Worm (Caenorhabditis elegans) whole organism, L2 larva: ENCODE data around the gene W04E12.7.

Experiments
- C34F6.9 ChIP-seq: fragments of 150-350 bp; optimal IDR thresholded peaks from 2 replicates; lab custom pipeline; 2014; ENCODE audit warnings: missing biosample characterization, missing genetic modification characterization
- F13H6.1 ChIP-seq: sonication (generic microtip); optimal IDR thresholded peaks from 2 replicates; lab custom pipeline; 2016; ENCODE audit warnings: missing genetic modification characterization, missing compliant biosample characterization
- R02D3.7 ChIP-seq: fragments of 150-350 bp; optimal IDR thresholded peaks from 2 replicates; lab custom pipeline; 2014; ENCODE audit warnings: missing biosample characterization, missing genetic modification characterization
- Y55F3AM.14 ChIP-seq: fragments of 200-800 bp; sonication (Bioruptor generic); optimal IDR thresholded peaks from 2 replicates; lab custom pipeline; 2018; ENCODE audit warnings: mild to moderate bottlenecking, missing genetic modification characterization, missing compliant biosample characterization
- ZK546.5 ChIP-seq: sonication (generic microtip); optimal IDR thresholded peaks from 2 replicates; lab custom pipeline; 2017; ENCODE audit warnings: missing biosample characterization, missing genetic modification characterization
- alr-1 ChIP-seq: fragments of 150-350 bp; optimal IDR thresholded peaks from 2 replicates; lab custom pipeline; 2014; ENCODE audit warnings: missing biosample characterization, missing genetic modification characterization
- aly-2 ChIP-seq: fragments of 150-350 bp; optimal IDR thresholded peaks from 2 replicates; lab custom pipeline; 2014; ENCODE audit warnings: missing biosample characterization, missing genetic modification characterization
- blmp-1 ChIP-seq: sonication (generic microtip); optimal IDR thresholded peaks from 2 replicates; lab custom pipeline; 2017; ENCODE audit warnings: missing genetic modification characterization, mild to moderate bottlenecking, missing compliant biosample characterization, antibody characterized with exemption, moderate library complexity; ENCODE audit not compliant: insufficient read depth
- ceh-82 ChIP-seq: fragments of 150-350 bp; optimal IDR thresholded peaks from 2 replicates; lab custom pipeline; 2014; ENCODE audit warnings: missing biosample characterization, missing genetic modification characterization
- crh-2 ChIP-seq: sonication (generic microtip); optimal IDR thresholded peaks from 2 replicates; lab custom pipeline; 2017; ENCODE audit warnings: missing biosample characterization, missing genetic modification characterization
- dmd-4 ChIP-seq: sonication (generic microtip); optimal IDR thresholded peaks from 2 replicates; lab custom pipeline; 2017; ENCODE audit warnings: missing biosample characterization, missing genetic modification characterization
- elt-1 ChIP-seq: fragments of 150-350 bp; optimal IDR thresholded peaks from 2 replicates; lab custom pipeline; 2014; ENCODE audit warnings: missing biosample characterization, missing genetic modification characterization
- elt-3 ChIP-seq: sonication (generic microtip); optimal IDR thresholded peaks from 2 replicates; lab custom pipeline; 2017; ENCODE audit warnings: missing biosample characterization, missing genetic modification characterization
- gmeb-1 ChIP-seq: fragments of 150-350 bp; optimal IDR thresholded peaks from 2 replicates; lab custom pipeline; 2014; ENCODE audit warnings: missing biosample characterization, missing genetic modification characterization
- lin-11 ChIP-seq: fragments of 150-350 bp; sonication (generic microtip); optimal IDR thresholded peaks from 2 replicates; lab custom pipeline; 2014; ENCODE audit warnings: missing biosample characterization, missing genetic modification characterization, inconsistent platforms, mixed read lengths
- lin-39 ChIP-seq: fragments of 150-350 bp; optimal IDR thresholded peaks from 2 replicates; lab custom pipeline; 2014; ENCODE audit warnings: missing biosample characterization, missing genetic modification reagents, missing genetic modification characterization
- mab-5 ChIP-seq: fragments of 150-350 bp; optimal IDR thresholded peaks from 2 replicates; lab custom pipeline; 2014; ENCODE audit warnings: missing biosample characterization, missing genetic modification characterization
- mbf-1 ChIP-seq: sonication (generic microtip); optimal IDR thresholded peaks from 2 replicates; lab custom pipeline; 2017; ENCODE audit warnings: missing biosample characterization, missing genetic modification characterization
- mdl-1 ChIP-seq, 2 experiments: fragments of 150-350 bp in 1 of 2; sonication (generic microtip) in 1 of 2; optimal IDR thresholded peaks; 2 replicates each; lab custom pipeline; 2017; ENCODE audit warnings: missing biosample characterization in 2 of 2, missing genetic modification characterization in 2 of 2
- nhr-10 ChIP-seq: sonication (generic microtip); optimal IDR thresholded peaks from 2 replicates; lab custom pipeline; 2017; ENCODE audit warnings: missing biosample characterization, missing genetic modification characterization
- nhr-11 ChIP-seq: fragments of 150-350 bp; optimal IDR thresholded peaks from 2 replicates; lab custom pipeline; 2014; ENCODE audit warnings: missing biosample characterization, missing genetic modification characterization
- nhr-23 ChIP-seq: fragments of 150-350 bp; optimal IDR thresholded peaks from 2 replicates; lab custom pipeline; 2014; ENCODE audit warnings: missing biosample characterization, missing genetic modification reagents, missing genetic modification characterization
- nhr-237 ChIP-seq: fragments of 150-350 bp; optimal IDR thresholded peaks from 2 replicates; lab custom pipeline; 2014; ENCODE audit warnings: missing biosample characterization, missing genetic modification characterization
- nhr-25 ChIP-seq: fragments of 150-350 bp; sonication (generic microtip); optimal IDR thresholded peaks from 3 replicates; lab custom pipeline; 2014; ENCODE audit warnings: missing biosample characterization, missing genetic modification characterization
- nhr-6 ChIP-seq: fragments of 150-350 bp; optimal IDR thresholded peaks from 2 replicates; lab custom pipeline; 2014; ENCODE audit warnings: missing biosample characterization, missing genetic modification characterization
- nhr-77 ChIP-seq: fragments of 150-350 bp; optimal IDR thresholded peaks from 2 replicates; lab custom pipeline; 2014; ENCODE audit warnings: missing biosample characterization, missing genetic modification characterization
- peb-1 ChIP-seq: fragments of 150-350 bp; optimal IDR thresholded peaks from 2 replicates; lab custom pipeline; 2014; ENCODE audit warnings: missing biosample characterization, missing genetic modification characterization
- sem-4 ChIP-seq: fragments of 150-350 bp; optimal IDR thresholded peaks from 2 replicates; lab custom pipeline; 2014; ENCODE audit warnings: missing biosample characterization, missing genetic modification reagents, missing genetic modification characterization
- skn-1 ChIP-seq: sonication (generic microtip); optimal IDR thresholded peaks from 2 replicates; lab custom pipeline; 2017; ENCODE audit warnings: missing biosample characterization, missing genetic modification characterization
- sma-3 ChIP-seq: sonication (generic microtip); optimal IDR thresholded peaks from 2 replicates; lab custom pipeline; 2016; ENCODE audit warnings: missing genetic modification reagents, missing genetic modification characterization, missing compliant biosample characterization
- sma-9 ChIP-seq, 2 experiments: fragments of 150-350 bp in 1 of 2; sonication (generic microtip) in 1 of 2; optimal IDR thresholded peaks; 2 replicates each; lab custom pipeline; 2014 to 2016; ENCODE audit warnings: missing genetic modification characterization in 2 of 2, mild to moderate bottlenecking in 1 of 2, missing biosample characterization in 1 of 2, missing compliant biosample characterization in 1 of 2, missing genetic modification reagents in 1 of 2, moderate library complexity in 1 of 2
- unc-39 ChIP-seq: fragments of 150-350 bp; optimal IDR thresholded peaks from 2 replicates; lab custom pipeline; 2014; ENCODE audit warnings: missing biosample characterization, missing genetic modification characterization
- unc-55 ChIP-seq: fragments of 150-350 bp; sonication (generic microtip); optimal IDR thresholded peaks from 3 replicates; lab custom pipeline; 2014; ENCODE audit warnings: missing biosample characterization, missing genetic modification reagents, missing genetic modification characterization
- unc-62 ChIP-seq: fragments of 150-350 bp; optimal IDR thresholded peaks from 2 replicates; lab custom pipeline; 2014; ENCODE audit warnings: missing biosample characterization, missing genetic modification reagents, missing genetic modification characterization
- zag-1 ChIP-seq: fragments of 150-350 bp; optimal IDR thresholded peaks from 2 replicates; lab custom pipeline; 2014; ENCODE audit warnings: missing biosample characterization, missing genetic modification characterization
- ztf-1 ChIP-seq: fragments of 200-800 bp; sonication (Bioruptor generic); conservative IDR thresholded peaks from 2 replicates; pipeline ENCODE4 v1.3.6; 2022; ENCODE audit warnings: missing genetic modification characterization, missing compliant biosample characterization
- ztf-11 ChIP-seq: sonication (generic microtip); optimal IDR thresholded peaks from 2 replicates; lab custom pipeline; 2017; ENCODE audit warnings: missing biosample characterization, missing genetic modification characterization

The W04E12.7 gene

ce11 chrV:19737458-19737857 lies at the start of gene W04E12.7:
Gene W04E12.7, minus strand, starts transcription at chrV:19737558.
- TF ChIP-seq unc-39 (tag; lab: Kevin White, UChicago) (no peak), sma-3 (GFP tag; lab: Kevin White, UChicago) (no peak), ZK546.5 (tag; lab: Kevin White, UChicago) (no peak), mbf-1 (tag; lab: Kevin White, UChicago) (no peak), Y55F3AM.14 (GFP tag; lab: Kevin White, UChicago) (no peak)
- TF ChIP-seq, all 48 proteins: peak for 0

ce11 chrV:19783829-19784228 lies 46.5 kb upstream of the W04E12.7 start, which contains the start of gene srt-45:
Gene srt-45, plus strand, starts transcription at chrV:19784129.
- TF ChIP-seq zag-1 (tag; lab: Kevin White, UChicago) (no peak), peb-1 (tag; lab: Kevin White, UChicago) (no peak), nhr-77 (no peak), dmd-4 (tag; lab: Kevin White, UChicago) (no peak), skn-1 (no peak), mab-5 (no peak), ztf-1 (GFP tag; lab: Robert Waterston, UW) (no peak), unc-55 (no peak), aly-2 (tag; lab: Kevin White, UChicago) (no peak), gmeb-1 (tag; lab: Kevin White, UChicago) (no peak), nhr-11 (no peak)

DNA sequence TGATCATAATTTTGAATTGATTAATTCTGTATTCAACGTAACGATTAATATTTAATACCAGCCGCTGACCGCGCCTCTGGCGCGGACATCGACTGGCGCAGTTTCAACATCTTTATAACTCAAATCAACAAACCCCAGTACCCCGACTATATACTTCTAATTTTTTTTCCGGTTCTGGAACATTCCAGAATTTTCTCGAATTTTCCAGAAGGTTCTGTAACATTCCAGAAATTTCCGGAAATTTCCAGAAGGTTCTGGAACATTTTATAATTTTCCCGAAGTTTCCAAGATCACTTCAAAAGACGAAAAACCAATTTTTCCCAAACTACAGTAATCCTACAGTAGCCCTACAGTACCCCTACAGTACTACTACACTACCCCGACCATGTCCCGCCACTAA lies 41.9 kb upstream of the W04E12.7 start:
- TF ChIP-seq nhr-25 (tag; lab: Kevin White, UChicago) = no peak

DNA sequence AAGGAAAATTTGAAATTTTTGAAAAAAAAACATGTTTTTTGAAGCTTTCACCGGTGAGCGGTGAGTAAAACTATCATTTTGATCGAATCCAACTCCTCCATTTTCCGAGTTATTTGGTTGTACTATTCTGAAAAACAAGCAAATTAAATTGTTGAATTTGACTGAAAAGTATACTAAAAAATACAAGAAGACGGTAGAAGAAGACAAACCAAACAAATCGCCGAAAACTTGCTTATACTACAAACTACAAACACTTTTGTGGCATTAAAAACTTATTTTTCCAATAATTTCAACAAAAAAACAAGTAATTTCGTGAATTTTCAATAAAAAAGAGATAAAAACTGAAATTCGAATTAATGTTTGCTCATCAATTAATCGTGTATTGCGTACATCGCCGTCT lies 41.2 kb upstream of the W04E12.7 start, which contains the start of gene fbxa-194:
Gene fbxa-194, minus strand, starts transcription at position 101 of the 400 bp plus-strand sequence.
- TF ChIP-seq nhr-23 (no peak), nhr-6 (tag; lab: Kevin White, UChicago) (no peak), ceh-82 (no peak), skn-1 (no peak), mdl-1 (tag; optimal IDR thresholded peaks at IDR 0.05; lab: Kevin White, UChicago) (no peak), crh-2 (tag; lab: Kevin White, UChicago) (no peak), peb-1 (tag; lab: Kevin White, UChicago) (no peak), alr-1 (tag; lab: Kevin White, UChicago) (no peak), nhr-11 (no peak), C34F6.9 (no peak)
- TF ChIP-seq, all 48 proteins: peak for 0

ce11 chrV:19777227-19777626 lies 39.9 kb upstream of the W04E12.7 start, which contains the start of gene fbxa-118:
Gene fbxa-118, minus strand, starts transcription at chrV:19777327.
- no peak for TF ChIP-seq nhr-23
- no peak for TF ChIP-seq mdl-1 (tag; optimal IDR thresholded peaks at IDR 0.05; lab: Kevin White, UChicago)
- TF ChIP-seq blmp-1 (tag; lab: Kevin White, UChicago) = no peak
- no peak for TF ChIP-seq sma-3 (GFP tag; lab: Kevin White, UChicago)
- TF ChIP-seq sem-4 = no peak
- no peak for TF ChIP-seq elt-1
- no peak for TF ChIP-seq Y55F3AM.14 (GFP tag; lab: Kevin White, UChicago)
- no peak for TF ChIP-seq R02D3.7 (tag; lab: Kevin White, UChicago)
- TF ChIP-seq F13H6.1 (tag; lab: Kevin White, UChicago) = no peak
- TF ChIP-seq dmd-4 (tag; lab: Kevin White, UChicago) = no peak
- TF ChIP-seq lin-39 (tag; lab: Kevin White, UChicago) = no peak
- no peak for TF ChIP-seq nhr-25 (tag; lab: Kevin White, UChicago)
- TF ChIP-seq ztf-1 (GFP tag; lab: Robert Waterston, UW) = no peak
- TF ChIP-seq, all 48 proteins: peak for 0

- TF ChIP-seq mab-5 = no peak
- TF ChIP-seq unc-62 (GFP tag; lab: Kevin White, UChicago) = no peak
- TF ChIP-seq nhr-6 (tag; lab: Kevin White, UChicago) = no peak
- no peak for TF ChIP-seq nhr-77
- TF ChIP-seq crh-2 (tag; lab: Kevin White, UChicago) = no peak
- no peak for TF ChIP-seq aly-2 (tag; lab: Kevin White, UChicago)
- TF ChIP-seq skn-1 = no peak
- no peak for TF ChIP-seq ztf-11 (tag; lab: Kevin White, UChicago)
- TF ChIP-seq F13H6.1 (tag; lab: Kevin White, UChicago) = no peak
- no peak for TF ChIP-seq elt-1
- no peak for TF ChIP-seq nhr-237 (tag; lab: Kevin White, UChicago)
- TF ChIP-seq R02D3.7 (tag; lab: Kevin White, UChicago) = no peak
- no peak for TF ChIP-seq lin-11
- no peak for TF ChIP-seq elt-3
- TF ChIP-seq peb-1 (tag; lab: Kevin White, UChicago) = no peak
- TF ChIP-seq lin-39 (tag; lab: Kevin White, UChicago) = no peak
- no peak for TF ChIP-seq sma-9 (GFP tag; optimal IDR thresholded peaks at IDR 0.05; lab: Kevin White, UChicago)
- TF ChIP-seq sma-9 (tag; optimal IDR thresholded peaks at IDR 0.05; lab: Kevin White, UChicago) = no peak
- TF ChIP-seq C34F6.9 = no peak
- TF ChIP-seq nhr-10 (tag; lab: Kevin White, UChicago) = no peak
Measured at ce11 chrV:19771660-19772059, 34.3 kb upstream of the W04E12.7 start, which contains the start of gene M162.15. Gene M162.15, minus strand, starts transcription at chrV:19771760.
